Fruit fly (Drosophila melanogaster) whole organism, pupa: ENCODE data around the gene Kmn2.

Experiments
- CG12605 ChIP-seq: fragments of 200-800 bp; sonication (Bioruptor generic); IDR thresholded peaks from 2 replicates; pipeline ENCODE4 v1.3.6; 2022; ENCODE audit warnings: missing biosample characterization, missing genetic modification characterization
- CG14655 ChIP-seq: fragments of 200-800 bp; sonication (Bioruptor generic); optimal IDR thresholded peaks from 3 replicates; lab custom pipeline; 2017; ENCODE audit warnings: mild to moderate bottlenecking, missing biosample characterization, missing genetic modification reagents, missing genetic modification characterization
- CG17806 ChIP-seq: fragments of 200-800 bp; sonication (Bioruptor generic); optimal IDR thresholded peaks from 2 replicates; lab custom pipeline; 2018; ENCODE audit warnings: missing biosample characterization, mild to moderate bottlenecking, missing genetic modification characterization, moderate library complexity
- CG9948 ChIP-seq: fragments of 200-800 bp; sonication (Bioruptor generic); optimal IDR thresholded peaks from 2 replicates; lab custom pipeline; 2018; ENCODE audit warnings: missing biosample characterization, mild to moderate bottlenecking, missing genetic modification characterization, moderate library complexity

DNA sequence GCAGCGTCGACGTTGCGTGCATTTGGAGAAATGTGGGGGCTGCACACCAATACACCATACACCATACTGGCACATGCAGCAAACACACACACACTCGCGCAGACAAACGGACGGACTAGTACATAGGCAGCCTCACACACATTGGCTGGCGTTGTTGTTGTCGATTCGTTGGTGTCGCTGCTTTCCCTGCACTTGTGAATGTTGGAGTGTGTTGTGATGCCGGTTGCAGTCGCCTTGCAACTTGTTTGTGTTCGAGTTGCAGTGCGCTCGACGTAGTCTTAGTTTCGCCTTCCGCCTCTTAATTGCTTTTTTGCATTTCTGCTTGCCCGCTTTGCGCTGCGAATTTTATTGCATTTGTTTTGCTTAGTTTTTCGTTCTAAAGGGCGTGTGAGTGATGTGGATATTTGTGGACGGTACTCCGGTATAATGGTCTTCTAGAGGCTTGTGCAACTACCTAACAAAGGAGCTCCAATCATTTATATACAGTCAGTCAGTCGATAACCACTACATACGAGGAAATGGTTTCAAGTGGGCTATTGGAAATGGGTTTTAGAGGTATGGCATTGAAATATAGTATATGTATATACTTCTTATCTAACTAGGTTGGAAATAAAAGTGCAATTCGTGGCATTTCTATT lies 37.5 kb downstream of the Kmn2 start:
- TF ChIP-seq CG12605 (GFP tag; lab: Robert Waterston, UW) (no peak), CG17806 (tag; lab: Kevin White, UChicago) (no peak), CG14655 (no peak), CG9948 (no peak)
